Worm (Caenorhabditis elegans): Measurements from ENCODE around the gene srt-33.

The srt-33 gene

ce11 chrV:14267326-14267942, 12.2 kb downstream of the srt-33 start:
- no peak for TF ChIP-seq unc-62 (GFP tag; optimal IDR thresholded peaks at IDR 0.05)

- no peak for TF ChIP-seq unc-62 (GFP tag; optimal IDR thresholded peaks at IDR 0.05)
These were observed 18.8 kb downstream of the srt-33 start, which contains the start of gene F40G12.2 for ce11 chrV:14260831-14261230. F40G12.2 (minus strand) TSS chrV:14260931.

- no peak for TF ChIP-seq unc-62 (GFP tag; optimal IDR thresholded peaks at IDR 0.05)
These were observed 22.9 kb downstream of the srt-33 start, which contains the start of gene sre-8 for ce11 chrV:14256813-14257212. sre-8 (plus strand) TSS chrV:14257113.

- TF ChIP-seq unc-62 (GFP tag; optimal IDR thresholded peaks at IDR 0.05): no peak
These were observed 25.5 kb downstream of the srt-33 start, which contains the start of gene K02E11.7 for ce11 chrV:14254221-14254620. K02E11.7 (minus strand) TSS chrV:14254321.

ce11 chrV:14252025-14252424, 27.7 kb downstream of the srt-33 start, which contains the start of gene K02E11.5:
K02E11.5 (plus strand) TSS chrV:14252325.
- TF ChIP-seq unc-62 (GFP tag; optimal IDR thresholded peaks at IDR 0.05): no peak

- TF ChIP-seq unc-62 (GFP tag; optimal IDR thresholded peaks at IDR 0.05): no peak
These were observed 31.0 kb downstream of the srt-33 start, which contains the start of gene K02E11.6 for ce11 chrV:14248654-14249053. K02E11.6 (plus strand) TSS chrV:14248802.

- TF ChIP-seq unc-62 (GFP tag; optimal IDR thresholded peaks at IDR 0.05): no peak
These were observed 31.7 kb downstream of the srt-33 start, which contains the start of gene K02E11.4 for ce11 chrV:14248025-14248424. K02E11.4 (minus strand) TSS chrV:14248125.

- TF ChIP-seq unc-62 (GFP tag; optimal IDR thresholded peaks at IDR 0.05): no peak
These were observed 32.9 kb downstream of the srt-33 start, which contains the start of gene K02E11.3 for ce11 chrV:14246761-14247160. K02E11.3 (minus strand) TSS chrV:14246861.

- no peak for TF ChIP-seq unc-62 (GFP tag; optimal IDR thresholded peaks at IDR 0.05)
These were observed 35.8 kb downstream of the srt-33 start, which contains the start of gene sre-7 for ce11 chrV:14243904-14244303. sre-7 (plus strand) TSS chrV:14244204.

ce11 chrV:14240694-14241201, 38.9 kb downstream of the srt-33 start, which contains the start of gene K02E11.10:
K02E11.10 (minus strand) TSS chrV:14241151.
- TF ChIP-seq unc-62 (GFP tag; optimal IDR thresholded peaks at IDR 0.05): no peak

- TF ChIP-seq unc-62 (GFP tag; optimal IDR thresholded peaks at IDR 0.05): no peak
These were observed 43.7 kb downstream of the srt-33 start, which contains the start of gene ent-3 for ce11 chrV:14235942-14236341. ent-3 (minus strand) TSS chrV:14236042.

ce11 chrV:14231656-14232055, 48.0 kb downstream of the srt-33 start:
- no peak for TF ChIP-seq unc-62 (GFP tag; optimal IDR thresholded peaks at IDR 0.05)

- TF ChIP-seq unc-62 (GFP tag; optimal IDR thresholded peaks at IDR 0.05): no peak
These were observed 48.7 kb downstream of the srt-33 start for ce11 chrV:14230788-14231583.
